Worm (Caenorhabditis elegans) whole organism, early embryonic: ENCODE measurements around the gene F14H3.4.

Experiments
- B0310.2 ChIP-seq: sonication (generic microtip); optimal IDR thresholded peaks from 2 replicates; lab custom pipeline; 2016; ENCODE audit warnings: mild to moderate bottlenecking, missing genetic modification characterization, missing compliant biosample characterization
- F13C5.2 ChIP-seq: sonication (generic microtip); optimal IDR thresholded peaks from 2 replicates; lab custom pipeline; 2017; ENCODE audit warnings: mild to moderate bottlenecking, missing genetic modification characterization, inconsistent platforms, missing compliant biosample characterization
- aly-1 ChIP-seq: sonication (generic microtip); optimal IDR thresholded peaks from 2 replicates; lab custom pipeline; 2016; ENCODE audit warnings: missing genetic modification characterization, missing compliant biosample characterization
- ama-1 ChIP-seq: fragments of 150-350 bp; optimal IDR thresholded peaks from 2 replicates; lab custom pipeline; 2014
- ceh-13 ChIP-seq: fragments of 200-800 bp; sonication (Bioruptor generic); optimal IDR thresholded peaks from 2 replicates; lab custom pipeline; 2018; ENCODE audit warnings: mild to moderate bottlenecking, missing genetic modification characterization, missing compliant biosample characterization
- ceh-36 ChIP-seq: sonication (generic microtip); optimal IDR thresholded peaks from 2 replicates; lab custom pipeline; 2016; ENCODE audit warnings: missing genetic modification characterization, inconsistent platforms, missing compliant biosample characterization
- ets-7 ChIP-seq: sonication (generic microtip); optimal IDR thresholded peaks from 2 replicates; lab custom pipeline; 2016; ENCODE audit warnings: missing genotype, missing genetic modification characterization, missing compliant biosample characterization
- flt-1 ChIP-seq: fragments of 200-800 bp; sonication (Bioruptor generic); IDR thresholded peaks from 2 replicates; pipeline ENCODE4 v1.3.6; 2022; ENCODE audit warnings: missing genetic modification characterization, missing compliant biosample characterization
- hmbx-1 ChIP-seq: sonication (generic microtip); optimal IDR thresholded peaks from 2 replicates; lab custom pipeline; 2016; ENCODE audit warnings: mild to moderate bottlenecking, missing genetic modification characterization, missing compliant biosample characterization
- hmg-4 ChIP-seq: fragments of 200-800 bp; sonication (Bioruptor generic); optimal IDR thresholded peaks from 2 replicates; lab custom pipeline; 2018; ENCODE audit warnings: mild to moderate bottlenecking, missing genetic modification characterization, missing compliant biosample characterization
- hnd-1 ChIP-seq: sonication (generic microtip); optimal IDR thresholded peaks from 2 replicates; lab custom pipeline; 2016; ENCODE audit warnings: missing genetic modification characterization, missing compliant biosample characterization
- pes-1 ChIP-seq: fragments of 200-800 bp; sonication (Bioruptor generic); IDR thresholded peaks from 2 replicates; pipeline ENCODE4 v1.3.6; 2022; ENCODE audit warnings: missing genetic modification reagents, missing genetic modification characterization, missing compliant biosample characterization
- scrt-1 ChIP-seq: fragments of 200-800 bp; sonication (Bioruptor generic); IDR thresholded peaks from 2 replicates; pipeline ENCODE4 v1.3.6; 2022; ENCODE audit warnings: missing genetic modification characterization, missing compliant biosample characterization
- sea-1 ChIP-seq: fragments of 200-800 bp; sonication (Bioruptor generic); conservative IDR thresholded peaks from 2 replicates; pipeline ENCODE4 v1.3.6; 2022; ENCODE audit warnings: missing genetic modification characterization, missing compliant biosample characterization
- tbx-11 ChIP-seq: fragments of 200-800 bp; sonication (Bioruptor generic); IDR thresholded peaks from 2 replicates; pipeline ENCODE4 v1.3.6; 2022; ENCODE audit warnings: missing genetic modification characterization, missing compliant biosample characterization
- tbx-37 ChIP-seq: fragments of 200-800 bp; sonication (Bioruptor generic); conservative IDR thresholded peaks from 2 replicates; pipeline ENCODE4 v1.3.6; 2022; ENCODE audit warnings: missing genetic modification reagents, missing genetic modification characterization, missing compliant biosample characterization
- tra-4 ChIP-seq: sonication (generic microtip); optimal IDR thresholded peaks from 2 replicates; lab custom pipeline; 2017; ENCODE audit warnings: missing genetic modification characterization, missing compliant biosample characterization

F14H3.4 gene

ce11 chrV:16055031-16055430 lies at the start of gene F14H3.4:
F14H3.4 (minus strand) TSS chrV:16055072.
- TF ChIP-seq ceh-13 (GFP tag; lab: Kevin White, UChicago) (no peak), ets-7 (no peak), tra-4 (no peak), tbx-11 (GFP tag; lab: Robert Waterston, UW) (no peak), tbx-37 (GFP tag; lab: Robert Waterston, UW) (no peak), scrt-1 (GFP tag; lab: Robert Waterston, UW) (no peak), sea-1 (GFP tag; lab: Robert Waterston, UW) (no peak), ceh-36 (no peak), hmg-4 (GFP tag; lab: Kevin White, UChicago) (no peak), hnd-1 (no peak), aly-1 (no peak), B0310.2 (tag; lab: Kevin White, UChicago) (no peak), flt-1 (GFP tag; lab: Robert Waterston, UW) (no peak), pes-1 (GFP tag; lab: Robert Waterston, UW) (no peak), F13C5.2 (tag; lab: Kevin White, UChicago) (no peak), hmbx-1 (tag; lab: Kevin White, UChicago) (no peak), ama-1 (lab: Kevin White, UChicago) (no peak)

ce11 chrV:16103594-16103993 lies 48.7 kb upstream of the F14H3.4 start, which contains the start of gene argk-1:
argk-1 (plus strand) TSS chrV:16103894.
- TF ChIP-seq flt-1 (GFP tag; lab: Robert Waterston, UW) = no peak
- no peak for TF ChIP-seq sea-1 (GFP tag; lab: Robert Waterston, UW)
- TF ChIP-seq B0310.2 (tag; lab: Kevin White, UChicago) = no peak
- TF ChIP-seq ceh-36 = no peak
- no peak for TF ChIP-seq hnd-1
- TF ChIP-seq ama-1 (lab: Kevin White, UChicago) = no peak
- TF ChIP-seq hmg-4 (GFP tag; lab: Kevin White, UChicago) = no peak
- no peak for TF ChIP-seq pes-1 (GFP tag; lab: Robert Waterston, UW)
- no peak for TF ChIP-seq tbx-37 (GFP tag; lab: Robert Waterston, UW)
- no peak for TF ChIP-seq ceh-13 (GFP tag; lab: Kevin White, UChicago)
- no peak for TF ChIP-seq aly-1
- no peak for TF ChIP-seq scrt-1 (GFP tag; lab: Robert Waterston, UW)
- TF ChIP-seq tra-4 = no peak
- no peak for TF ChIP-seq hmbx-1 (tag; lab: Kevin White, UChicago)
- TF ChIP-seq F13C5.2 (tag; lab: Kevin White, UChicago) = no peak
- TF ChIP-seq tbx-11 (GFP tag; lab: Robert Waterston, UW) = no peak

- TF ChIP-seq hmbx-1 (tag; lab: Kevin White, UChicago) (no peak), pes-1 (GFP tag; lab: Robert Waterston, UW) (no peak), F13C5.2 (tag; lab: Kevin White, UChicago) (no peak), ceh-36 (no peak), flt-1 (GFP tag; lab: Robert Waterston, UW) (no peak), aly-1 (no peak), hmg-4 (GFP tag; lab: Kevin White, UChicago) (no peak), hnd-1 (no peak), ets-7 (no peak), scrt-1 (GFP tag; lab: Robert Waterston, UW) (no peak), tbx-37 (GFP tag; lab: Robert Waterston, UW) (no peak), sea-1 (GFP tag; lab: Robert Waterston, UW) (no peak), B0310.2 (tag; lab: Kevin White, UChicago) (no peak), tbx-11 (GFP tag; lab: Robert Waterston, UW) (no peak), ceh-13 (GFP tag; lab: Kevin White, UChicago) (no peak)
Observed at ce11 chrV:16100103-16100730, 45.3 kb upstream of the F14H3.4 start, which contains the start of gene cth-1. cth-1 (plus strand) TSS chrV:16100680.

- TF ChIP-seq B0310.2 (tag; lab: Kevin White, UChicago) (no peak), ceh-36 (no peak), F13C5.2 (tag; lab: Kevin White, UChicago) (no peak), scrt-1 (GFP tag; lab: Robert Waterston, UW) (no peak), sea-1 (GFP tag; lab: Robert Waterston, UW) (no peak), flt-1 (GFP tag; lab: Robert Waterston, UW) (no peak), hmbx-1 (tag; lab: Kevin White, UChicago) (no peak), pes-1 (GFP tag; lab: Robert Waterston, UW) (no peak), tra-4 (no peak), ceh-13 (GFP tag; lab: Kevin White, UChicago) (no peak), aly-1 (no peak), ets-7 (no peak), ama-1 (lab: Kevin White, UChicago) (no peak), hnd-1 (no peak), tbx-11 (GFP tag; lab: Robert Waterston, UW) (no peak), hmg-4 (GFP tag; lab: Kevin White, UChicago) (no peak), tbx-37 (GFP tag; lab: Robert Waterston, UW) (no peak)
Observed at ce11 chrV:16099441-16099840, 44.6 kb upstream of the F14H3.4 start, which contains the start of gene str-7. str-7 (minus strand) TSS chrV:16099541.

ce11 chrV:16094862-16095261 lies 40.0 kb upstream of the F14H3.4 start:
- TF ChIP-seq aly-1 (no peak), F13C5.2 (tag; lab: Kevin White, UChicago) (no peak), ama-1 (lab: Kevin White, UChicago) (no peak), tra-4 (no peak), hnd-1 (no peak), tbx-11 (GFP tag; lab: Robert Waterston, UW) (no peak), flt-1 (GFP tag; lab: Robert Waterston, UW) (no peak), scrt-1 (GFP tag; lab: Robert Waterston, UW) (no peak), pes-1 (GFP tag; lab: Robert Waterston, UW) (no peak), hmg-4 (GFP tag; lab: Kevin White, UChicago) (no peak), ets-7 (no peak), sea-1 (GFP tag; lab: Robert Waterston, UW) (no peak), B0310.2 (tag; lab: Kevin White, UChicago) (no peak), hmbx-1 (tag; lab: Kevin White, UChicago) (no peak), ceh-13 (GFP tag; lab: Kevin White, UChicago) (no peak), tbx-37 (GFP tag; lab: Robert Waterston, UW) (no peak), ceh-36 (no peak)

- TF ChIP-seq hnd-1 (no peak), pes-1 (GFP tag; lab: Robert Waterston, UW) (no peak), tra-4 (no peak), scrt-1 (GFP tag; lab: Robert Waterston, UW) (no peak), flt-1 (GFP tag; lab: Robert Waterston, UW) (no peak), aly-1 (no peak), B0310.2 (tag; lab: Kevin White, UChicago) (no peak), sea-1 (GFP tag; lab: Robert Waterston, UW) (no peak), ceh-13 (GFP tag; lab: Kevin White, UChicago) (no peak), tbx-37 (GFP tag; lab: Robert Waterston, UW) (no peak), ama-1 (lab: Kevin White, UChicago) (no peak)
Observed at ce11 chrV:16094284-16094683, 39.4 kb upstream of the F14H3.4 start, which contains the start of gene F22B8.7. F22B8.7 (plus strand) TSS chrV:16094584.
